Worm (Caenorhabditis elegans) whole organism, L1 larva: ENCODE measurements around the gene F54E12.2.

Experiments
- C04F5.9 ChIP-seq: sonication (generic microtip); optimal IDR thresholded peaks from 2 replicates; lab custom pipeline; 2016; ENCODE audit warnings: missing genetic modification characterization, missing compliant biosample characterization
- C16A3.4 ChIP-seq: fragments of 150-350 bp; optimal IDR thresholded peaks from 2 replicates; lab custom pipeline; 2014; ENCODE audit warnings: missing biosample characterization, missing genetic modification characterization
- aha-1 ChIP-seq: fragments of 150-350 bp; optimal IDR thresholded peaks from 2 replicates; lab custom pipeline; 2014; ENCODE audit warnings: missing biosample characterization, missing genetic modification characterization
- alr-1 ChIP-seq: fragments of 200-800 bp; sonication (Bioruptor generic); optimal IDR thresholded peaks from 2 replicates; lab custom pipeline; 2018; ENCODE audit warnings: borderline replicate concordance, mild to moderate bottlenecking, missing genetic modification characterization, missing compliant biosample characterization
- blmp-1 ChIP-seq: fragments of 150-350 bp; optimal IDR thresholded peaks from 2 replicates; lab custom pipeline; 2014; ENCODE audit warnings: missing biosample characterization, missing genetic modification characterization
- ceh-63 ChIP-seq: fragments of 200-800 bp; sonication (Bioruptor generic); optimal IDR thresholded peaks from 2 replicates; lab custom pipeline; 2018; ENCODE audit warnings: mild to moderate bottlenecking, missing genetic modification characterization, missing compliant biosample characterization
- ceh-82 ChIP-seq, 3 experiments: fragments of 150-350 bp in 1 of 3; sonication (generic microtip) in 2 of 3; optimal IDR thresholded peaks; 2 replicates each; lab custom pipeline; 2014 to 2017; ENCODE audit warnings: missing biosample characterization in 3 of 3, missing genetic modification characterization in 3 of 3
- ceh-90 ChIP-seq: sonication (generic microtip); optimal IDR thresholded peaks from 2 replicates; lab custom pipeline; 2016; ENCODE audit warnings: missing genetic modification characterization, missing compliant biosample characterization
- ces-1 ChIP-seq: fragments of 150-350 bp; optimal IDR thresholded peaks from 2 replicates; lab custom pipeline; 2014; ENCODE audit warnings: missing biosample characterization, missing genetic modification reagents, missing genetic modification characterization
- dpl-1 ChIP-seq, 3 experiments: fragments of 150-350 bp in 2 of 3; sonication (generic microtip) in 1 of 3; optimal IDR thresholded peaks; 2 replicates each; lab custom pipeline; 2014 to 2017; ENCODE audit warnings: missing biosample characterization in 3 of 3, missing genetic modification characterization in 3 of 3, missing genetic modification reagents in 3 of 3
- efl-1 ChIP-seq, 4 experiments: fragments of 150-350 bp; optimal IDR thresholded peaks in 3 of 4; peaks in 1 of 4; 1 replicate in 1 of 4; 2 replicates in 3 of 4; lab custom pipeline; 2014; ENCODE audit warnings: missing biosample characterization in 2 of 4, missing genetic modification characterization in 2 of 4, missing genetic modification reagents in 2 of 4
- egl-13 ChIP-seq: sonication (generic microtip); optimal IDR thresholded peaks from 2 replicates; lab custom pipeline; 2016; ENCODE audit warnings: missing genotype, missing genetic modification reagents, missing genetic modification characterization, missing compliant biosample characterization
- elt-2 ChIP-seq: sonication (generic microtip); optimal IDR thresholded peaks from 2 replicates; lab custom pipeline; 2016; ENCODE audit warnings: missing genetic modification characterization, mild to moderate bottlenecking, inconsistent platforms, missing compliant biosample characterization, missing genetic modification reagents
- elt-3 ChIP-seq, 6 experiments: fragments of 150-350 bp in 1 of 6; sonication (generic microtip); optimal IDR thresholded peaks; 2 replicates each; lab custom pipeline; 2017 to 2018; ENCODE audit warnings: missing biosample characterization in 6 of 6, missing genetic modification characterization in 6 of 6, inconsistent platforms in 1 of 6
- fkh-8 ChIP-seq: sonication (generic microtip); optimal IDR thresholded peaks from 2 replicates; lab custom pipeline; 2016; ENCODE audit warnings: mild to moderate bottlenecking, missing genetic modification characterization, missing compliant biosample characterization
- hlh-4 ChIP-seq: sonication (generic microtip); optimal IDR thresholded peaks from 2 replicates; lab custom pipeline; 2016; ENCODE audit warnings: mild to moderate bottlenecking, missing genetic modification characterization, missing compliant biosample characterization
- hpl-2 ChIP-seq: fragments of 150-350 bp; optimal IDR thresholded peaks from 2 replicates; lab custom pipeline; 2014; ENCODE audit warnings: missing biosample characterization, missing genetic modification reagents, missing genetic modification characterization
- isw-1 ChIP-seq: fragments of 200-800 bp; sonication (Bioruptor generic); IDR thresholded peaks from 2 replicates; pipeline ENCODE4 v1.3.6; 2022; ENCODE audit warnings: missing genetic modification characterization, missing compliant biosample characterization
- jun-1 ChIP-seq: fragments of 150-350 bp; optimal IDR thresholded peaks from 2 replicates; lab custom pipeline; 2014; ENCODE audit warnings: missing biosample characterization, missing genetic modification reagents, missing genetic modification characterization
- lin-14 ChIP-seq: fragments of 200-800 bp; sonication (Bioruptor generic); optimal IDR thresholded peaks from 2 replicates; lab custom pipeline; 2018; ENCODE audit warnings: mild to moderate bottlenecking, missing genetic modification characterization, moderate library complexity, missing compliant biosample characterization
- lin-35 ChIP-seq, 2 experiments: fragments of 150-350 bp; optimal IDR thresholded peaks; 2 replicates each; lab custom pipeline; 2014; ENCODE audit warnings: missing biosample characterization in 2 of 2, missing genetic modification characterization in 2 of 2, missing genetic modification reagents in 2 of 2
- lin-39 ChIP-seq: fragments of 150-350 bp; optimal IDR thresholded peaks from 2 replicates; lab custom pipeline; 2014; ENCODE audit warnings: missing biosample characterization, missing genetic modification reagents, missing genetic modification characterization
- lir-3 ChIP-seq: sonication (generic microtip); optimal IDR thresholded peaks from 2 replicates; lab custom pipeline; 2016; ENCODE audit warnings: mild to moderate bottlenecking, missing genetic modification characterization, moderate library complexity, missing compliant biosample characterization; ENCODE audit not compliant: poor library complexity
- lsy-2 ChIP-seq, 2 experiments: fragments of 150-350 bp; optimal IDR thresholded peaks; 2 replicates each; lab custom pipeline; 2014; ENCODE audit warnings: missing biosample characterization in 2 of 2, missing genetic modification characterization in 2 of 2
- mdl-1 ChIP-seq, 2 experiments: fragments of 150-350 bp; optimal IDR thresholded peaks; 2 replicates each; lab custom pipeline; 2014 to 2017; ENCODE audit warnings: missing biosample characterization in 2 of 2, missing genetic modification characterization in 2 of 2, inconsistent platforms in 1 of 2
- mep-1 ChIP-seq: fragments of 150-350 bp; optimal IDR thresholded peaks from 2 replicates; lab custom pipeline; 2014; ENCODE audit warnings: missing biosample characterization, missing genetic modification characterization
- nhr-11 ChIP-seq: fragments of 150-350 bp; optimal IDR thresholded peaks from 2 replicates; lab custom pipeline; 2014; ENCODE audit warnings: missing biosample characterization, missing genetic modification characterization
- nhr-20 ChIP-seq: sonication (generic microtip); optimal IDR thresholded peaks from 2 replicates; lab custom pipeline; 2016; ENCODE audit warnings: mild to moderate bottlenecking, missing genetic modification characterization, missing compliant biosample characterization
- nhr-237 ChIP-seq: fragments of 150-350 bp; optimal IDR thresholded peaks from 2 replicates; lab custom pipeline; 2014; ENCODE audit warnings: missing biosample characterization, missing genetic modification characterization
- nhr-47 ChIP-seq: sonication (generic microtip); optimal IDR thresholded peaks from 2 replicates; lab custom pipeline; 2016; ENCODE audit warnings: mild to moderate bottlenecking, missing genetic modification characterization, moderate library complexity, missing compliant biosample characterization
- nhr-76 ChIP-seq: sonication (generic microtip); optimal IDR thresholded peaks from 2 replicates; lab custom pipeline; 2017; ENCODE audit warnings: missing biosample characterization, missing genetic modification characterization
- nhr-77 ChIP-seq: fragments of 150-350 bp; optimal IDR thresholded peaks from 2 replicates; lab custom pipeline; 2014; ENCODE audit warnings: missing biosample characterization, missing genetic modification characterization
- nhr-84 ChIP-seq: sonication (generic microtip); optimal IDR thresholded peaks from 2 replicates; lab custom pipeline; 2017; ENCODE audit warnings: missing biosample characterization, missing genetic modification characterization
- nhr-90 ChIP-seq: sonication (generic microtip); optimal IDR thresholded peaks from 2 replicates; lab custom pipeline; 2016; ENCODE audit warnings: mild to moderate bottlenecking, missing genetic modification characterization, missing compliant biosample characterization; ENCODE audit not compliant: poor library complexity
- pqm-1 ChIP-seq: sonication (generic microtip); optimal IDR thresholded peaks from 3 replicates; lab custom pipeline; 2017; ENCODE audit warnings: missing biosample characterization, missing genetic modification characterization
- snpc-4 ChIP-seq: fragments of 150-350 bp; optimal IDR thresholded peaks from 2 replicates; lab custom pipeline; 2014; ENCODE audit warnings: missing biosample characterization, missing genetic modification characterization
- sox-4 ChIP-seq: sonication (generic microtip); optimal IDR thresholded peaks from 2 replicates; lab custom pipeline; 2016; ENCODE audit warnings: missing genetic modification characterization, missing compliant biosample characterization
- sup-37 ChIP-seq: fragments of 200-800 bp; sonication (Bioruptor generic); optimal IDR thresholded peaks from 2 replicates; lab custom pipeline; 2018; ENCODE audit warnings: mild to moderate bottlenecking, missing genetic modification characterization, missing compliant biosample characterization
- swsn-7 ChIP-seq: sonication (generic microtip); optimal IDR thresholded peaks from 2 replicates; lab custom pipeline; 2016; ENCODE audit warnings: missing genetic modification characterization, missing compliant biosample characterization
- tbx-2 ChIP-seq: sonication (generic microtip); optimal IDR thresholded peaks from 2 replicates; lab custom pipeline; 2016; ENCODE audit warnings: missing genetic modification characterization, missing compliant biosample characterization
- tlp-1 ChIP-seq: fragments of 150-350 bp; optimal IDR thresholded peaks from 2 replicates; lab custom pipeline; 2014; ENCODE audit warnings: missing biosample characterization, missing genetic modification characterization
- unc-30 ChIP-seq: sonication (generic microtip); optimal IDR thresholded peaks from 2 replicates; lab custom pipeline; 2017; ENCODE audit warnings: missing biosample characterization, missing genetic modification characterization
- unc-62 ChIP-seq: fragments of 150-350 bp; optimal IDR thresholded peaks from 2 replicates; lab custom pipeline; 2014; ENCODE audit warnings: missing biosample characterization, missing genetic modification reagents, missing genetic modification characterization
- unc-86 ChIP-seq: sonication (generic microtip); optimal IDR thresholded peaks from 2 replicates; lab custom pipeline; 2016; ENCODE audit warnings: missing genetic modification characterization, missing compliant biosample characterization
- unc-98 ChIP-seq: fragments of 200-800 bp; sonication (Bioruptor generic); IDR thresholded peaks from 2 replicates; pipeline ENCODE4 v1.3.6; 2022; ENCODE audit warnings: missing genetic modification characterization, missing compliant biosample characterization
- vab-15 ChIP-seq: sonication (generic microtip); optimal IDR thresholded peaks from 2 replicates; lab custom pipeline; 2017; ENCODE audit warnings: missing genotype, mild to moderate bottlenecking, missing genetic modification characterization, missing compliant biosample characterization
- zag-1 ChIP-seq: fragments of 150-350 bp; optimal IDR thresholded peaks from 2 replicates; lab custom pipeline; 2014; ENCODE audit warnings: missing biosample characterization, missing genetic modification characterization
- zip-4 ChIP-seq: fragments of 200-800 bp; sonication (Bioruptor generic); optimal IDR thresholded peaks from 2 replicates; lab custom pipeline; 2018; ENCODE audit warnings: mild to moderate bottlenecking, missing genetic modification characterization, moderate library complexity, missing compliant biosample characterization

F54E12.2 gene

ce11 chrIV:11286112-11286511, 50.9 kb downstream of the F54E12.2 start:
- TF ChIP-seq efl-1 (optimal IDR thresholded peaks at IDR 0.05; lab: Kevin White, UChicago) (no peak), efl-1 (GFP tag; optimal IDR thresholded peaks at IDR 0.05 in 1 of 2; lab: Kevin White, UChicago) (peak in 1 of 2 experiments; percentile 55), fkh-8 (tag; lab: Kevin White, UChicago) (no peak), elt-2 (peak; percentile 3), unc-30 (tag; lab: Kevin White, UChicago) (no peak), hpl-2 (no peak), zag-1 (tag; lab: Kevin White, UChicago) (no peak)

ce11 chrIV:11285239-11285638, 51.7 kb downstream of the F54E12.2 start:
- TF ChIP-seq lir-3 (tag; lab: Kevin White, UChicago) (no peak), nhr-47 (no peak), unc-62 (GFP tag; lab: Kevin White, UChicago) (no peak)

- TF ChIP-seq snpc-4 (tag; lab: Kevin White, UChicago) (no peak), ceh-90 (tag; lab: Kevin White, UChicago) (no peak), isw-1 (GFP tag; lab: Robert Waterston, UW) (no peak), lin-39 (tag; lab: Kevin White, UChicago) (no peak), egl-13 (no peak), zip-4 (GFP tag; lab: Kevin White, UChicago) (no peak), elt-3 (tag; optimal IDR thresholded peaks at IDR 0.05; lab: Kevin White, UChicago) (no peak), efl-1 (optimal IDR thresholded peaks at IDR 0.05; lab: Kevin White, UChicago) (peak in 1 of 2 experiments; percentile 13), efl-1 (GFP tag; optimal IDR thresholded peaks at IDR 0.05 in 1 of 2; lab: Kevin White, UChicago) (peak in 1 of 2 experiments; percentile 89), hpl-2 (no peak), unc-98 (GFP tag; lab: Robert Waterston, UW) (no peak), jun-1 (peak; percentile 46), tbx-2 (tag; lab: Kevin White, UChicago) (peak; percentile 63), nhr-237 (tag; lab: Kevin White, UChicago) (no peak), nhr-77 (tag; lab: Kevin White, UChicago) (peak; percentile 76), aha-1 (no peak), C16A3.4 (tag; lab: Kevin White, UChicago) (no peak), hlh-4 (tag; lab: Kevin White, UChicago) (no peak), swsn-7 (tag; lab: Kevin White, UChicago) (no peak), ceh-82 (tag; optimal IDR thresholded peaks at IDR 0.05; lab: Kevin White, UChicago) (peak in 1 of 3 experiments; percentile 1), mep-1 (tag; lab: Kevin White, UChicago) (no peak), unc-86 (tag; lab: Kevin White, UChicago) (no peak), ceh-63 (no peak), mdl-1 (tag; optimal IDR thresholded peaks at IDR 0.05; lab: Kevin White, UChicago) (peak in 1 of 2 experiments; percentile 25), lin-14 (GFP tag; lab: Kevin White, UChicago) (no peak), blmp-1 (tag; lab: Kevin White, UChicago) (no peak), alr-1 (no peak), vab-15 (no peak), lsy-2 (tag; optimal IDR thresholded peaks at IDR 0.05; lab: Kevin White, UChicago) (peak in 1 of 2 experiments; percentile 20), lin-35 (GFP tag; optimal IDR thresholded peaks at IDR 0.05; lab: Kevin White, UChicago) (peak in 1 of 2 experiments; percentile 48), nhr-90 (tag; lab: Kevin White, UChicago) (peak; percentile 50), tlp-1 (no peak), sox-4 (tag; lab: Kevin White, UChicago) (no peak), sup-37 (GFP tag; lab: Kevin White, UChicago) (peak; percentile 6), elt-2 (peak; percentile 85), dpl-1 (GFP tag; optimal IDR thresholded peaks at IDR 0.05; lab: Kevin White, UChicago) (no peak), fkh-8 (tag; lab: Kevin White, UChicago) (no peak), pqm-1 (tag; lab: Kevin White, UChicago) (peak; percentile 28), nhr-20 (tag; lab: Kevin White, UChicago) (peak; percentile 37), nhr-76 (tag; lab: Kevin White, UChicago) (no peak), nhr-11 (no peak), C04F5.9 (tag; lab: Kevin White, UChicago) (no peak), nhr-84 (tag; lab: Kevin White, UChicago) (no peak), ces-1 (GFP tag; lab: Kevin White, UChicago) (no peak)
Measured at ce11 chrIV:11284102-11284531, 52.9 kb downstream of the F54E12.2 start.
